Fruit fly (Drosophila melanogaster) whole organism, embryonic: Measurements from ENCODE around the gene CG6983.

Experiments used
- Bteb2 ChIP-seq: fragments of 200-800 bp; sonication (Bioruptor generic); optimal IDR thresholded peaks from 2 replicates; lab custom pipeline; 2016; ENCODE audit warnings: missing biosample characterization, missing genetic modification characterization
- CG10431 ChIP-seq: fragments of 200-800 bp; sonication (Bioruptor generic); optimal IDR thresholded peaks from 3 replicates; lab custom pipeline; 2018; ENCODE audit warnings: missing biosample characterization, mild to moderate bottlenecking, missing genetic modification characterization
- CG10565 ChIP-seq: fragments of 200-800 bp; sonication (Bioruptor generic); optimal IDR thresholded peaks from 3 replicates; lab custom pipeline; 2016; ENCODE audit warnings: missing biosample characterization, mild to moderate bottlenecking, missing genetic modification characterization
- CG11093 ChIP-seq: fragments of 200-800 bp; sonication (Bioruptor generic); IDR thresholded peaks from 3 replicates; pipeline ENCODE4 v1.3.6; 2022; ENCODE audit warnings: missing biosample characterization, missing genetic modification characterization
- CG11560 ChIP-seq: fragments of 200-800 bp; sonication (Bioruptor generic); IDR thresholded peaks from 3 replicates; pipeline ENCODE4 v1.3.6; 2022; ENCODE audit warnings: missing biosample characterization, missing genetic modification characterization
- CG12071 ChIP-seq: fragments of 200-800 bp; sonication (Bioruptor generic); optimal IDR thresholded peaks from 3 replicates; lab custom pipeline; 2018; ENCODE audit warnings: missing biosample characterization, mild to moderate bottlenecking, missing genetic modification characterization
- CG1233 ChIP-seq: fragments of 200-800 bp; sonication (Bioruptor generic); optimal IDR thresholded peaks from 4 replicates; lab custom pipeline; 2018; ENCODE audit warnings: missing biosample characterization, mild to moderate bottlenecking, missing genetic modification characterization
- CG12769 ChIP-seq: fragments of 200-800 bp; sonication (Bioruptor generic); optimal IDR thresholded peaks from 2 replicates; lab custom pipeline; 2019; ENCODE audit warnings: missing biosample characterization, mild to moderate bottlenecking, missing genetic modification characterization, moderate library complexity
- CG13287 ChIP-seq: fragments of 200-800 bp; sonication (Bioruptor generic); IDR thresholded peaks from 2 replicates; pipeline ENCODE4 v1.3.6; 2022; ENCODE audit warnings: missing biosample characterization, missing genetic modification characterization; ENCODE audit not compliant: partially characterized antibody
- CG15073 ChIP-seq: fragments of 200-800 bp; sonication (Bioruptor generic); optimal IDR thresholded peaks from 2 replicates; lab custom pipeline; 2016; ENCODE audit warnings: missing biosample characterization, missing genetic modification characterization
- CG15269 ChIP-seq: fragments of 200-800 bp; sonication (Bioruptor generic); optimal IDR thresholded peaks from 2 replicates; lab custom pipeline; 2018; ENCODE audit warnings: missing biosample characterization, mild to moderate bottlenecking, missing genetic modification characterization, moderate library complexity
- CG1602 ChIP-seq: fragments of 200-800 bp; sonication (Bioruptor generic); optimal IDR thresholded peaks from 3 replicates; lab custom pipeline; 2016; ENCODE audit warnings: missing biosample characterization, missing genetic modification characterization
- CG17328 ChIP-seq: fragments of 200-800 bp; sonication (Bioruptor generic); IDR thresholded peaks from 2 replicates; pipeline ENCODE4 v1.3.6; 2022; ENCODE audit warnings: missing biosample characterization, missing genetic modification characterization
- CG17612 ChIP-seq: fragments of 200-800 bp; sonication (Bioruptor generic); IDR thresholded peaks from 2 replicates; pipeline ENCODE4 v1.3.6; 2022; ENCODE audit warnings: missing biosample characterization, missing genetic modification characterization
- CG31441 ChIP-seq: fragments of 200-800 bp; sonication (Bioruptor generic); IDR thresholded peaks from 2 replicates; pipeline ENCODE4 v1.3.6; 2022; ENCODE audit warnings: missing biosample characterization, missing genetic modification characterization
- CG3847 ChIP-seq: fragments of 200-800 bp; sonication (Bioruptor generic); IDR thresholded peaks from 2 replicates; pipeline ENCODE4 v1.3.6; 2022; ENCODE audit warnings: missing biosample characterization, missing genetic modification characterization
- CG4820 ChIP-seq: fragments of 200-800 bp; sonication (Bioruptor generic); optimal IDR thresholded peaks from 3 replicates; lab custom pipeline; 2016; ENCODE audit warnings: missing biosample characterization, missing genetic modification characterization
- CG5245 ChIP-seq: fragments of 200-800 bp; sonication (Bioruptor generic); optimal IDR thresholded peaks from 3 replicates; lab custom pipeline; 2016; ENCODE audit warnings: missing biosample characterization, missing genetic modification characterization
- CG9817 ChIP-seq: fragments of 200-800 bp; sonication (Bioruptor generic); optimal IDR thresholded peaks from 2 replicates; lab custom pipeline; 2018; ENCODE audit warnings: missing biosample characterization, mild to moderate bottlenecking, missing genetic modification characterization, moderate library complexity
- CG9932 ChIP-seq: fragments of 200-800 bp; sonication (Bioruptor generic); IDR thresholded peaks from 2 replicates; pipeline ENCODE4 v1.3.6; 2022; ENCODE audit warnings: missing biosample characterization, missing genetic modification characterization
- CrebB ChIP-seq: fragments of 200-800 bp; sonication (Bioruptor generic); optimal IDR thresholded peaks from 3 replicates; lab custom pipeline; 2018; ENCODE audit warnings: missing biosample characterization, mild to moderate bottlenecking, missing genetic modification characterization
- Eip74EF ChIP-seq, 2 experiments: fragments of 200-800 bp in 1 of 2; fragments of >200 bp in 1 of 2; sonication (Bioruptor generic) in 1 of 2; optimal IDR thresholded peaks; 2 replicates each; lab custom pipeline; 2017 to 2019; ENCODE audit warnings: missing biosample characterization in 2 of 2, missing genetic modification characterization in 2 of 2, mild to moderate bottlenecking in 1 of 2, moderate library complexity in 1 of 2
- Fer3 ChIP-seq: fragments of 200-800 bp; sonication (Bioruptor generic); optimal IDR thresholded peaks from 2 replicates; lab custom pipeline; 2018; ENCODE audit warnings: missing biosample characterization, mild to moderate bottlenecking, missing genetic modification characterization, moderate library complexity
- HmgD ChIP-seq: fragments of 200-800 bp; sonication (Bioruptor generic); optimal IDR thresholded peaks from 3 replicates; lab custom pipeline; 2016; ENCODE audit warnings: missing biosample characterization, missing genetic modification characterization
- HmgZ ChIP-seq: fragments of 200-800 bp; sonication (Bioruptor generic); optimal IDR thresholded peaks from 2 replicates; lab custom pipeline; 2018; ENCODE audit warnings: missing biosample characterization, mild to moderate bottlenecking, missing genetic modification characterization
- MBD-R2 ChIP-seq: fragments of 200-800 bp; sonication (Bioruptor generic); IDR thresholded peaks from 2 replicates; pipeline ENCODE4 v1.3.6; 2022; ENCODE audit warnings: missing biosample characterization, missing genetic modification characterization
- Max ChIP-seq: fragments of 200-800 bp; sonication (Bioruptor generic); optimal IDR thresholded peaks from 2 replicates; lab custom pipeline; 2016; ENCODE audit warnings: missing biosample characterization, mild to moderate bottlenecking, missing genetic modification characterization
- Mes4 ChIP-seq: fragments of 200-800 bp; sonication (Bioruptor generic); optimal IDR thresholded peaks from 2 replicates; lab custom pipeline; 2016; ENCODE audit warnings: missing biosample characterization, missing genetic modification characterization
- Nf-YB ChIP-seq: fragments of 200-800 bp; sonication (Bioruptor generic); optimal IDR thresholded peaks from 3 replicates; lab custom pipeline; 2019; ENCODE audit warnings: missing biosample characterization, mild to moderate bottlenecking, missing genetic modification characterization, moderate library complexity
- Side ChIP-seq: fragments of 200-800 bp; sonication (Bioruptor generic); optimal IDR thresholded peaks from 2 replicates; lab custom pipeline; 2016; ENCODE audit warnings: missing biosample characterization, missing genetic modification characterization
- YL-1 ChIP-seq: fragments of 200-800 bp; sonication (Bioruptor generic); optimal IDR thresholded peaks from 3 replicates; lab custom pipeline; 2017; ENCODE audit warnings: missing biosample characterization, mild to moderate bottlenecking, missing genetic modification characterization
- bigmax ChIP-seq: fragments of 200-800 bp; sonication (Bioruptor generic); optimal IDR thresholded peaks from 2 replicates; lab custom pipeline; 2018; ENCODE audit warnings: missing biosample characterization, mild to moderate bottlenecking, missing genetic modification characterization
- cad ChIP-seq: fragments of >200 bp; optimal IDR thresholded peaks from 2 replicates; lab custom pipeline; 2017; ENCODE audit warnings: missing biosample characterization, missing genetic modification characterization
- chif ChIP-seq, 2 experiments: fragments of 200-800 bp; sonication (Bioruptor generic); optimal IDR thresholded peaks; 3 replicates each; lab custom pipeline; 2016; ENCODE audit warnings: missing biosample characterization in 2 of 2, missing genetic modification characterization in 2 of 2
- dysf ChIP-seq: fragments of 200-800 bp; sonication (Bioruptor generic); IDR thresholded peaks from 3 replicates; pipeline ENCODE4 v1.3.6; 2022; ENCODE audit warnings: missing biosample characterization, missing genetic modification characterization
- en ChIP-seq: fragments of 200-800 bp; sonication (Bioruptor generic); optimal IDR thresholded peaks from 2 replicates; lab custom pipeline; 2016; ENCODE audit warnings: missing biosample characterization, missing genetic modification characterization
- eyg ChIP-seq: fragments of 200-800 bp; sonication (Bioruptor generic); optimal IDR thresholded peaks from 3 replicates; lab custom pipeline; 2016; ENCODE audit warnings: missing biosample characterization, missing genetic modification characterization
- fu2 ChIP-seq: fragments of 200-800 bp; sonication (Bioruptor generic); optimal IDR thresholded peaks from 2 replicates; lab custom pipeline; 2016; ENCODE audit warnings: missing biosample characterization, missing genetic modification characterization
- grn ChIP-seq: fragments of 200-800 bp; sonication (Bioruptor generic); optimal IDR thresholded peaks from 3 replicates; lab custom pipeline; 2017; ENCODE audit warnings: missing biosample characterization, missing genetic modification characterization
- ham ChIP-seq: fragments of 200-800 bp; sonication (Bioruptor generic); IDR thresholded peaks from 2 replicates; pipeline ENCODE4 v1.3.6; 2022; ENCODE audit warnings: missing biosample characterization, missing genetic modification characterization
- hbn ChIP-seq: fragments of 200-800 bp; sonication (Bioruptor generic); IDR thresholded peaks from 2 replicates; pipeline ENCODE4 v1.3.6; 2022; ENCODE audit warnings: missing biosample characterization, missing genetic modification characterization; ENCODE audit not compliant: partially characterized antibody
- mld ChIP-seq: fragments of 200-800 bp; sonication (Bioruptor generic); IDR thresholded peaks from 3 replicates; pipeline ENCODE4 v1.3.6; 2022; ENCODE audit warnings: missing biosample characterization, missing genetic modification characterization; ENCODE audit not compliant: partially characterized antibody
- nau ChIP-seq: fragments of 200-800 bp; sonication (Bioruptor generic); optimal IDR thresholded peaks from 3 replicates; lab custom pipeline; 2017; ENCODE audit warnings: missing biosample characterization, mild to moderate bottlenecking, missing genetic modification characterization, missing genetic modification reagents
- pfk ChIP-seq: fragments of 200-800 bp; sonication (Bioruptor generic); optimal IDR thresholded peaks from 2 replicates; lab custom pipeline; 2018; ENCODE audit warnings: missing biosample characterization, mild to moderate bottlenecking, missing genetic modification characterization, moderate library complexity
- pzg ChIP-seq: fragments of 200-800 bp; sonication (Bioruptor generic); optimal IDR thresholded peaks from 3 replicates; lab custom pipeline; 2018; ENCODE audit warnings: missing biosample characterization, mild to moderate bottlenecking, missing genetic modification characterization, moderate library complexity
- ranshi ChIP-seq: fragments of 200-800 bp; sonication (Bioruptor generic); IDR thresholded peaks from 2 replicates; pipeline ENCODE4 v1.3.6; 2022; ENCODE audit warnings: missing biosample characterization, missing genetic modification characterization
- sc ChIP-seq, 3 experiments: fragments of >200 bp in 2 of 3; fragments of 200-800 bp in 1 of 3; sonication (Bioruptor generic) in 1 of 3; optimal IDR thresholded peaks; 2 replicates in 2 of 3; 3 replicates in 1 of 3; lab custom pipeline; 2017; ENCODE audit warnings: mild to moderate bottlenecking in 1 of 3, missing biosample characterization in 1 of 3, missing genetic modification characterization in 1 of 3, missing genetic modification reagents in 1 of 3
- sima ChIP-seq: fragments of 200-800 bp; sonication (Bioruptor generic); optimal IDR thresholded peaks from 2 replicates; lab custom pipeline; 2016; ENCODE audit warnings: missing biosample characterization, missing genetic modification characterization
- sob ChIP-seq: fragments of 200-800 bp; sonication (Bioruptor generic); IDR thresholded peaks from 2 replicates; pipeline ENCODE4 v1.3.6; 2022; ENCODE audit warnings: missing biosample characterization, missing genetic modification characterization
- stc ChIP-seq: fragments of 200-800 bp; sonication (Bioruptor generic); IDR thresholded peaks from 2 replicates; pipeline ENCODE4 v1.3.6; 2022; ENCODE audit warnings: missing biosample characterization, missing genetic modification characterization
- zfh2 ChIP-seq: fragments of 200-800 bp; sonication (Bioruptor generic); optimal IDR thresholded peaks from 2 replicates; lab custom pipeline; 2016; ENCODE audit warnings: missing biosample characterization, missing genetic modification characterization

CG6983 gene

DNA sequence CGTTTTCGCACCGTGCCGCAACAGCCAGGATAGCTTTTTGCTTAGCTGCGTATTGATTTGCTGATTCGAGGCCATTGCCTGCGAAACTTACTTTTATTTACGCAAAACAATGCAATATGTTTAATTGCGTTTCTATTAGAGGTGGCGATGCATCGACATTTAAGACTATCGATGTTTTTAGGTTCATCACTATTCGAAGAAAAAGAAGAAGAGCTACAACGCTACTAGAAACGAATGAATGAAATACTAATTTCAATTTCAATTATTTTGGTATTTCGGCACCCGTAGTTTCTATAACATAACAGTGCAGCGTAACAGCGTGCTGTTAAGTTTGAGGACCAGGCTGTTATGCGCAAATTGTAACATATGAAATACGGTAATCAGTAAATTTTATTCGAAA, 44.1 kb downstream of the CG6983 start, which contains the start of the genes Tpt, mkg-p and CG13667 (continued):
- TF ChIP-seq CG10431 (GFP tag; lab: Kevin White, UChicago) (no peak), CG31441 (GFP tag; lab: Robert Waterston, UW) (no peak), Eip74EF (GFP tag; optimal IDR thresholded peaks at IDR 0.05; lab: Kevin White, UChicago) (no peak), hbn (peak; percentile 81), ranshi (GFP tag; lab: Robert Waterston, UW) (no peak), eyg (GFP tag; lab: Kevin White, UChicago) (no peak), CG10565 (GFP tag; lab: Kevin White, UChicago) (no peak), CG12769 (tag; lab: Kevin White, UChicago) (no peak), zfh2 (GFP tag; lab: Kevin White, UChicago) (peak; percentile 34), CG17328 (GFP tag; lab: Robert Waterston, UW) (no peak), bigmax (GFP tag; lab: Kevin White, UChicago) (no peak), HmgZ (tag; lab: Kevin White, UChicago) (peak; percentile 54), CG5245 (GFP tag; lab: Kevin White, UChicago) (no peak), CG9932 (GFP tag; lab: Robert Waterston, UW) (peak; percentile 20; the same call in 1 of the 2 replicates), pzg (peak; percentile 97), CG11560 (peak; percentile 72; the same call in 1 of the 3 replicates), sc (optimal IDR thresholded peaks at IDR 0.05; lab: Kevin White, UChicago) (no peak), sc (GFP tag; optimal IDR thresholded peaks at IDR 0.05; lab: Kevin White, UChicago) (no peak), cad (GFP tag; lab: Kevin White, UChicago) (no peak), dysf (GFP tag; lab: Robert Waterston, UW) (no peak), CG12071 (GFP tag; lab: Kevin White, UChicago) (no peak), Side (GFP tag; lab: Kevin White, UChicago) (no peak), fu2 (GFP tag; lab: Kevin White, UChicago) (no peak), YL-1 (GFP tag; lab: Kevin White, UChicago) (peak; percentile 90), pfk (GFP tag; lab: Kevin White, UChicago) (peak; percentile 85), Mes4 (GFP tag; lab: Kevin White, UChicago) (no peak), stc (GFP tag; lab: Robert Waterston, UW) (no peak), nau (GFP tag; lab: Kevin White, UChicago) (no peak), sima (GFP tag; lab: Kevin White, UChicago) (no peak), ham (GFP tag; lab: Robert Waterston, UW) (no peak), CG17612 (GFP tag; lab: Robert Waterston, UW) (no peak), Nf-YB (peak; percentile 7), en (GFP tag; lab: Kevin White, UChicago) (no peak), CG4820 (no peak), CG11093 (GFP tag; lab: Robert Waterston, UW) (no peak), CG15073 (GFP tag; lab: Kevin White, UChicago) (no peak), mld (peak; percentile 82; the same call in 2 of the 3 replicates), CG1602 (GFP tag; lab: Kevin White, UChicago) (no peak), Bteb2 (GFP tag; lab: Kevin White, UChicago) (no peak), CG1233 (no peak), sob (GFP tag; lab: Robert Waterston, UW) (peak; percentile 51; the same call in 1 of the 2 replicates), HmgD (GFP tag; lab: Kevin White, UChicago) (peak; percentile 49), Max (GFP tag; lab: Kevin White, UChicago) (no peak), grn (GFP tag; lab: Kevin White, UChicago) (no peak), CG3847 (GFP tag; lab: Robert Waterston, UW) (no peak), CG15269 (no peak), chif (GFP tag; optimal IDR thresholded peaks at IDR 0.05; lab: Kevin White, UChicago) (no peak), CG9817 (tag; lab: Kevin White, UChicago) (no peak), MBD-R2 (peak; percentile 69; the same call in 1 of the 2 replicates), CrebB (tag; lab: Kevin White, UChicago) (no peak), CG13287 (GFP tag; lab: Robert Waterston, UW) (peak; percentile 94), Fer3 (tag; lab: Kevin White, UChicago) (no peak)
